Fruit fly (Drosophila melanogaster) whole organism, embryonic: ENCODE measurements around the gene CG17224.

ENCODE experiments used
- CG13123 ChIP-seq: fragments of 200-800 bp; sonication (Bioruptor generic); optimal IDR thresholded peaks from 2 replicates; lab custom pipeline; 2016; ENCODE audit warnings: missing biosample characterization, missing genetic modification characterization
- CG1647 ChIP-seq: fragments of 200-800 bp; sonication (Bioruptor generic); optimal IDR thresholded peaks from 3 replicates; lab custom pipeline; 2016; ENCODE audit warnings: missing biosample characterization, missing genetic modification characterization
- CkIIα-i1 ChIP-seq: fragments of 200-800 bp; sonication (Bioruptor generic); IDR thresholded peaks from 2 replicates; pipeline ENCODE4 v1.3.6; 2022; ENCODE audit warnings: missing biosample characterization, missing genetic modification characterization
- Jarid2 ChIP-seq: fragments of 200-800 bp; sonication (Bioruptor generic); optimal IDR thresholded peaks from 3 replicates; lab custom pipeline; 2017; ENCODE audit warnings: mild to moderate bottlenecking, missing biosample characterization, missing genetic modification reagents, missing genetic modification characterization
- Oli ChIP-seq: fragments of 200-800 bp; sonication (Bioruptor generic); optimal IDR thresholded peaks from 2 replicates; lab custom pipeline; 2018; ENCODE audit warnings: missing biosample characterization, mild to moderate bottlenecking, missing genetic modification characterization, moderate library complexity
- gsb-n ChIP-seq: fragments of 200-800 bp; sonication (Bioruptor generic); optimal IDR thresholded peaks from 3 replicates; lab custom pipeline; 2018; ENCODE audit warnings: missing biosample characterization, mild to moderate bottlenecking, missing genetic modification characterization
- kay ChIP-seq: fragments of 200-800 bp; sonication (Bioruptor generic); optimal IDR thresholded peaks from 2 replicates; lab custom pipeline; 2016; ENCODE audit warnings: missing biosample characterization, missing genetic modification characterization
- usp ChIP-seq: fragments of >200 bp; optimal IDR thresholded peaks from 2 replicates; lab custom pipeline; 2017; ENCODE audit warnings: missing biosample characterization, missing genetic modification characterization

DNA sequence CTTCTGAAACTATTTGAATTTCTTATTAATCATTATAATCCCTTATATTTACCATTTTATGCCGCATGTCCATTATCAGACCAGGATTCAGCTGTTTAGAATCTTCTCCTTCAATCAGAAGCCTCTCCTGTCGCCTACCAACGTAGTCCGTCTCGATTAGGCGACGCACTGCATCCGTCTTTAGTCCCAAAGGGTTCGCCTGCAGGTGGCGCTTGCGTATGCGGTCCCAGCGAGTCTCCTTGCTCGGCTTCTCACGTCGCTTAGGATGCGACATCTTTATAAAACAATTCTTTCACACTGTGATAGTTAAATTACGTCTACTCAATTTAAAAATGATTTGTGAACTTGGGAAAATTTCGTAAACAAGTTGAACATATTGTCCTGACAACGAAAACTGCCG lies 16.9 kb upstream of the CG17224 start, which contains the start of gene CG17258:
- TF ChIP-seq usp (no peak), CG1647 (GFP tag; lab: Kevin White, UChicago) (no peak), gsb-n (no peak), Jarid2 (GFP tag; lab: Kevin White, UChicago) (no peak), CG13123 (GFP tag; lab: Kevin White, UChicago) (no peak), CkIIα-i1 (no peak), Oli (tag; lab: Kevin White, UChicago) (no peak), kay (GFP tag; lab: Kevin White, UChicago) (no peak)
